Worm (Caenorhabditis elegans): ENCODE data around the gene eif-3.L.

DNA sequence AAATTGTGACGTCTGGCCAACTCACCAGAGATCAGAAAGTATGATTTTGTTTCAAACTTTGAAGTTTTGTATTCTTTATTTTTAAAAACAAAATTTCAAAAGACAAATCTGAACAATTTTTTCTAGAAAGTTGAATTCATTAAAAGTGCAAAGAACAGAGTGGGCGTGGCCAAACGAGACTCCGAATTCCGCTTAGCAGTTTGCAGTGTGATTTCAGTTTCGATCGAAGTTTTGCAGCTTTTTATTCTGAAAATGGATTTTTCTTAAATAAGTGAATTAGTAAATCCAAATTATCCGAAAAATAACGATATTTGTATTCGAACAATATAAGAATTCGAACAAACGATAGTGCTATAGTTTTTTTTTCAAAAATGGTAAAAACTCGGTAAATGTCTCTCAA is 11.2 kb upstream of the eif-3.L start:
- no peak for TF ChIP-seq med-1 (GFP tag; optimal IDR thresholded peaks at IDR 0.05; ENCODE audit: insufficient read depth)
- no peak for TF ChIP-seq klf-2 (GFP tag; conservative IDR thresholded peaks at IDR 0.05)
- TF ChIP-seq cog-1 (tag; optimal IDR thresholded peaks at IDR 0.05) = no peak
